Worm (Caenorhabditis elegans): ENCODE results near the gene lec-10.

The lec-10 gene

ce11 chrV:6517305-6518224 is 28.6 kb upstream of the lec-10 start:
- TF ChIP-seq pes-1 (GFP tag; IDR thresholded peaks at IDR 0.05) (no peak), sea-1 (GFP tag; conservative IDR thresholded peaks at IDR 0.05) (no peak), scrt-1 (GFP tag; IDR thresholded peaks at IDR 0.05) (no peak), hnd-1 (tag; optimal IDR thresholded peaks at IDR 0.05) (no peak), tbx-11 (GFP tag; IDR thresholded peaks at IDR 0.05) (no peak), ceh-36 (tag; optimal IDR thresholded peaks at IDR 0.05) (no peak), flt-1 (GFP tag; IDR thresholded peaks at IDR 0.05) (no peak)

- no peak for TF ChIP-seq hmg-4 (GFP tag; optimal IDR thresholded peaks at IDR 0.05)
- no peak for TF ChIP-seq hmbx-1 (tag; optimal IDR thresholded peaks at IDR 0.05)
- no peak for TF ChIP-seq sea-1 (GFP tag; conservative IDR thresholded peaks at IDR 0.05)
- no peak for TF ChIP-seq ama-1 (optimal IDR thresholded peaks at IDR 0.05)
- no peak for TF ChIP-seq ceh-36 (tag; optimal IDR thresholded peaks at IDR 0.05)
- no peak for TF ChIP-seq tbx-11 (GFP tag; IDR thresholded peaks at IDR 0.05)
- TF ChIP-seq flt-1 (GFP tag; IDR thresholded peaks at IDR 0.05) = no peak
- no peak for TF ChIP-seq scrt-1 (GFP tag; IDR thresholded peaks at IDR 0.05)
- TF ChIP-seq ceh-13 (GFP tag; optimal IDR thresholded peaks at IDR 0.05) = no peak
- TF ChIP-seq ets-7 (tag; optimal IDR thresholded peaks at IDR 0.05) = no peak
- TF ChIP-seq tbx-37 (GFP tag; conservative IDR thresholded peaks at IDR 0.05) = no peak
- TF ChIP-seq pes-1 (GFP tag; IDR thresholded peaks at IDR 0.05) = no peak
- TF ChIP-seq hnd-1 (tag; optimal IDR thresholded peaks at IDR 0.05) = no peak
- no peak for TF ChIP-seq aly-1 (tag; optimal IDR thresholded peaks at IDR 0.05)
- TF ChIP-seq B0310.2 (tag; optimal IDR thresholded peaks at IDR 0.05) = no peak
- TF ChIP-seq F13C5.2 (tag; optimal IDR thresholded peaks at IDR 0.05) = no peak
- no peak for TF ChIP-seq tra-4 (tag; optimal IDR thresholded peaks at IDR 0.05)
Measured at ce11 chrV:6516491-6517304, 27.8 kb upstream of the lec-10 start, which contains the start of gene mdh-1. Gene mdh-1 (minus strand): TSS chrV:6516526.

DNA sequence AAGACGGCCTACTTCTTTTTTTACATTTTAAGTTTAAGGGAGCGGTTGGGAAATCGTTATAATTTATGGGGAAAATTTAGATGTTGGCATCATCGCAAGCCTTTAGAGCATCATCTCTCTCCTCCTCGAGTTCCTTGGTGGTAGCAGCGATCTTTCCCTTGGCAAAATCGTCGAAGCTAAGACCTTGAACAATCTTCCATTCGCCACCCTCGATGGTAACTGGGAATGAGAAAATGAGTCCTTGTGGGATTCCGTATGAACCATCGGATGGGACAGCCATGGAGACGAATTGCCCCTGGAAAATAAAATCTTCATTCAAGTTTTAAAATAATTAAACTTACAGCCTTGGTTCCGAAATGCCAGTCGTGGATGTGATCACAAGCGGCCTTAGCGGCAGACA is 26.4 kb upstream of the lec-10 start:
- TF ChIP-seq ama-1 (optimal IDR thresholded peaks at IDR 0.05) = no peak
- no peak for TF ChIP-seq F13C5.2 (tag; optimal IDR thresholded peaks at IDR 0.05)
- no peak for TF ChIP-seq tbx-37 (GFP tag; conservative IDR thresholded peaks at IDR 0.05)
- TF ChIP-seq aly-1 (tag; optimal IDR thresholded peaks at IDR 0.05) = no peak
- TF ChIP-seq pes-1 (GFP tag; IDR thresholded peaks at IDR 0.05) = no peak
- no peak for TF ChIP-seq scrt-1 (GFP tag; IDR thresholded peaks at IDR 0.05)
- no peak for TF ChIP-seq hmbx-1 (tag; optimal IDR thresholded peaks at IDR 0.05)
- TF ChIP-seq flt-1 (GFP tag; IDR thresholded peaks at IDR 0.05) = no peak

ce11 chrV:6514887-6515324 is 26.0 kb upstream of the lec-10 start, which contains the start of gene dpy-11:
Gene dpy-11 (minus strand): TSS chrV:6515240.
- no peak for TF ChIP-seq ceh-36 (tag; optimal IDR thresholded peaks at IDR 0.05)
- no peak for TF ChIP-seq aly-1 (tag; optimal IDR thresholded peaks at IDR 0.05)
- TF ChIP-seq tbx-11 (GFP tag; IDR thresholded peaks at IDR 0.05) = no peak
- TF ChIP-seq scrt-1 (GFP tag; IDR thresholded peaks at IDR 0.05) = no peak
- no peak for TF ChIP-seq sea-1 (GFP tag; conservative IDR thresholded peaks at IDR 0.05)
- TF ChIP-seq flt-1 (GFP tag; IDR thresholded peaks at IDR 0.05) = no peak
- TF ChIP-seq ama-1 (optimal IDR thresholded peaks at IDR 0.05) = no peak
- TF ChIP-seq ceh-13 (GFP tag; optimal IDR thresholded peaks at IDR 0.05) = no peak
- no peak for TF ChIP-seq tra-4 (tag; optimal IDR thresholded peaks at IDR 0.05)

DNA sequence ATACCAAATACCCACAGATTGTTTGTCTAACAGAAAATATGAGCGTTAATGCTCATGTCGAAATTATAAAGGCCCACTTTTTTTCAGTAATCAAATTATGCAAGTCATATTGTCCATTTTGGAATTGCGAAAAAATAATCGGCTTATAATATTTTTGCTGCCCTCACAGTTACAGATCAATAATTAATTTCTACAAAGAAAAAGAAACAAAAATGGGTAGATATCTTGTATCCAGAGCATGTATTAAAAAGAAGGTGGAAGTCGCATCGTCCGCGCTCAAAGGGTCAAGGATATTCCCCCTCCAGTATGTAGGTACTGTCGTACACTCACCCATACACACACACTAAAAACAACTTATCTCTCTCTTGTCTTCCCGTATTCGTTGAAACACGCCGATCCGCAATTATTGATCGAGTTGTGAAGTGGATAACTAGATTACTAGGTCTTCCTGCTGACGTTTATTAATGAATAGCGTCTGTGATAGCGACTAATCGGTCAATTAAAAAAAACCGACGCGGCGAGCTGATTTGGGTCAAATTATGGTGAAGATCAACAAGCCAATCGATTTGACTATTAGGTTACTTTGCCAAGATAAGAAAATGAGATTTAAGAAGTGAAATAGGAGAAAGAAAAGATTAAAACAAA is 25.0 kb upstream of the lec-10 start:
- TF ChIP-seq F13C5.2 (tag; optimal IDR thresholded peaks at IDR 0.05) = no peak
- TF ChIP-seq B0310.2 (tag; optimal IDR thresholded peaks at IDR 0.05) = no peak
- no peak for TF ChIP-seq aly-1 (tag; optimal IDR thresholded peaks at IDR 0.05)
- TF ChIP-seq ama-1 (optimal IDR thresholded peaks at IDR 0.05) = no peak
- TF ChIP-seq scrt-1 (GFP tag; IDR thresholded peaks at IDR 0.05) = no peak
- TF ChIP-seq ceh-13 (GFP tag; optimal IDR thresholded peaks at IDR 0.05) = no peak

ce11 chrV:6513356-6513755 is 24.4 kb upstream of the lec-10 start:
- TF ChIP-seq hmg-4 (GFP tag; optimal IDR thresholded peaks at IDR 0.05) = peak; percentile 27
- TF ChIP-seq tra-4 (tag; optimal IDR thresholded peaks at IDR 0.05) = no peak
- no peak for TF ChIP-seq hmbx-1 (tag; optimal IDR thresholded peaks at IDR 0.05)
- no peak for TF ChIP-seq hnd-1 (tag; optimal IDR thresholded peaks at IDR 0.05)
- TF ChIP-seq ets-7 (tag; optimal IDR thresholded peaks at IDR 0.05) = no peak
- no peak for TF ChIP-seq B0310.2 (tag; optimal IDR thresholded peaks at IDR 0.05)
- 0 out of 2 replicates have a peak, but pooled peaks have one; percentile 44 for TF ChIP-seq pes-1 (GFP tag; IDR thresholded peaks at IDR 0.05)

ce11 chrV:6511121-6511520 is 22.2 kb upstream of the lec-10 start, which contains the start of gene ubh-1:
Gene ubh-1 (minus strand): TSS chrV:6511409.
- no peak for TF ChIP-seq aly-1 (tag; optimal IDR thresholded peaks at IDR 0.05)
- no peak for TF ChIP-seq tbx-37 (GFP tag; conservative IDR thresholded peaks at IDR 0.05)
- no peak for TF ChIP-seq hmbx-1 (tag; optimal IDR thresholded peaks at IDR 0.05)

Data from whole organism, early embryonic.